Fruit fly (Drosophila melanogaster): ENCODE results near the gene sob.

The sob gene

dm6 chr2L:3597126-3597525, 16.6 kb upstream of the sob start:
- TF ChIP-seq CG17801 (GFP tag; optimal IDR thresholded peaks at IDR 0.05; ENCODE audit: partially characterized antibody): no peak

- TF ChIP-seq CG17801 (GFP tag; optimal IDR thresholded peaks at IDR 0.05; ENCODE audit: partially characterized antibody): no peak
Observed at dm6 chr2L:3594629-3595028, 14.1 kb upstream of the sob start.

- no peak for TF ChIP-seq CG17801 (GFP tag; optimal IDR thresholded peaks at IDR 0.05; ENCODE audit: partially characterized antibody)
Observed at dm6 chr2L:3594000-3594399, 13.4 kb upstream of the sob start.

- no peak for TF ChIP-seq CG17801 (GFP tag; optimal IDR thresholded peaks at IDR 0.05; ENCODE audit: partially characterized antibody)
Observed at dm6 chr2L:3590797-3591196, 10.2 kb upstream of the sob start.

dm6 chr2L:3588841-3589240, 8.3 kb upstream of the sob start:
- no peak for TF ChIP-seq CG17801 (GFP tag; optimal IDR thresholded peaks at IDR 0.05; ENCODE audit: partially characterized antibody)

- no peak for TF ChIP-seq CG17801 (GFP tag; optimal IDR thresholded peaks at IDR 0.05; ENCODE audit: partially characterized antibody)
Observed at dm6 chr2L:3587907-3588733, 7.6 kb upstream of the sob start.

dm6 chr2L:3587286-3587685, 6.7 kb upstream of the sob start:
- TF ChIP-seq CG17801 (GFP tag; optimal IDR thresholded peaks at IDR 0.05; ENCODE audit: partially characterized antibody): no peak

dm6 chr2L:3585318-3585717, 4.7 kb upstream of the sob start:
- no peak for TF ChIP-seq CG17801 (GFP tag; optimal IDR thresholded peaks at IDR 0.05; ENCODE audit: partially characterized antibody)

dm6 chr2L:3584296-3584671, 3.7 kb upstream of the sob start:
- no peak for TF ChIP-seq CG17801 (GFP tag; optimal IDR thresholded peaks at IDR 0.05; ENCODE audit: partially characterized antibody)

dm6 chr2L:3583405-3584295, 3.1 kb upstream of the sob start:
- no peak for TF ChIP-seq CG17801 (GFP tag; optimal IDR thresholded peaks at IDR 0.05; ENCODE audit: partially characterized antibody)

- TF ChIP-seq CG17801 (GFP tag; optimal IDR thresholded peaks at IDR 0.05; ENCODE audit: partially characterized antibody): no peak
Observed at dm6 chr2L:3582692-3583091, 2.1 kb upstream of the sob start.

dm6 chr2L:3576520-3576919, 4.0 kb downstream of the sob start:
- no peak for TF ChIP-seq CG17801 (GFP tag; optimal IDR thresholded peaks at IDR 0.05; ENCODE audit: partially characterized antibody)

- TF ChIP-seq CG17801 (GFP tag; optimal IDR thresholded peaks at IDR 0.05; ENCODE audit: partially characterized antibody): no peak
Observed at dm6 chr2L:3575679-3576442, 4.7 kb downstream of the sob start, which contains the start of gene CG43815. TSS of gene CG43815 (plus strand) at chr2L:3576210.

- no peak for TF ChIP-seq CG17801 (GFP tag; optimal IDR thresholded peaks at IDR 0.05; ENCODE audit: partially characterized antibody)
Observed at dm6 chr2L:3573907-3574306, 6.7 kb downstream of the sob start.

dm6 chr2L:3573172-3573755, 7.3 kb downstream of the sob start:
- TF ChIP-seq CG17801 (GFP tag; optimal IDR thresholded peaks at IDR 0.05; ENCODE audit: partially characterized antibody): no peak

All from ovary, adult (tissue).